Worm (Caenorhabditis elegans): Measurements from ENCODE around the gene lsm-7.

Gene lsm-7

DNA sequence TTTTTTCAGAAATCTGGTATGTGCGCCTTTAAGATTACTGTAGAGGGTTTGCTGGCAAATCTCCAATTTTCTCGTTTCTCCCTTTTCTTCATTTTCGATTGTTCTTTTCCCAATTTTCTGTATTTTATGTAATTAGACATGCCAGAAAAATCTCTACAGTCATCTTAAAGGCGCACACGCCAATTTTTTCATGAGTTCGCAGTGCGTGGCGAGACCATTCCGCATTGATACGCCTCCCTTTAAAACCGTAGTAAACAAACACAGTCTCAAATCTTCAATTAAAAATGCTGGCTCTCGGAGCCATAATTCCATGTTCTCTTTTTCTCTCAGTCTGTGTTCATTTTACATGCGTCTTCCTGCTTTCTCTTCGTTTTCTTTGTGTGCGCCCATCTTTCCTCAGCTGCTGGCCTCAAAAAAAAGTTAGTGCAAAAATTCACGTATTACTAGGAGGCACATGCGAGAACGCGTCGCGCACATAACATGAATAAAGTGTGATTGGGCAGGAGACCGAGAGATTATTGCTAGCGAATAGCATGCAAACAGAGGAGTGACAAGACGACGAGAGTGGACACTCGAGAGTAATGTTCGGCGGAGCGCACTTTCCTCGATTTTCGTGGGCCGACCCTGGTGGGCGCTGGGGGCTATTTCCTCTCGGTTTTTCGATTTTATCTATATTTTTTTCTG, 14.3 kb upstream of the lsm-7 start:
- TF ChIP-seq nhr-76 (tag; optimal IDR thresholded peaks at IDR 0.05) (no peak), C34B4.2 (tag; optimal IDR thresholded peaks at IDR 0.05) (no peak), dpl-1 (GFP tag; optimal IDR thresholded peaks at IDR 0.05) (peak; percentile 47 to 64 (median 54)), nhr-12 (tag; optimal IDR thresholded peaks at IDR 0.05) (no peak), sox-4 (tag; optimal IDR thresholded peaks at IDR 0.05) (no peak), fkh-8 (tag; optimal IDR thresholded peaks at IDR 0.05) (peak; percentile 84), vab-15 (tag; optimal IDR thresholded peaks at IDR 0.05) (no peak), snu-23 (GFP tag; optimal IDR thresholded peaks at IDR 0.05) (peak; percentile 91), C04F5.9 (tag; optimal IDR thresholded peaks at IDR 0.05) (no peak), ztf-11 (tag; optimal IDR thresholded peaks at IDR 0.05) (no peak), dsc-1 (tag; optimal IDR thresholded peaks at IDR 0.05) (no peak), lin-13 (GFP tag; optimal IDR thresholded peaks at IDR 0.05) (peak; percentile 74), skn-1 (tag; optimal IDR thresholded peaks at IDR 0.05) (peak; percentile 60), nhr-71 (tag; optimal IDR thresholded peaks at IDR 0.05) (peak; percentile 91), pax-3 (tag; optimal IDR thresholded peaks at IDR 0.05) (peak; percentile 9), nhr-84 (tag; optimal IDR thresholded peaks at IDR 0.05) (no peak), fkh-4 (tag; optimal IDR thresholded peaks at IDR 0.05; ENCODE audit: borderline replicate concordance) (no peak), blmp-1 (tag; optimal IDR thresholded peaks at IDR 0.05) (peak; percentile 19), irx-1 (tag; optimal IDR thresholded peaks at IDR 0.05) (peak; percentile 72), nhr-20 (tag; optimal IDR thresholded peaks at IDR 0.05) (peak; percentile 92), fos-1 (tag; optimal IDR thresholded peaks at IDR 0.05) (peak; percentile 48), zag-1 (tag; optimal IDR thresholded peaks at IDR 0.05) (no peak), snpc-4 (tag; optimal IDR thresholded peaks at IDR 0.05) (peak; percentile 58), efl-1 (optimal IDR thresholded peaks at IDR 0.05) (peak; percentile 78 to 88), efl-1 (GFP tag; optimal IDR thresholded peaks at IDR 0.05 in 1 of 2) (peak; percentile 60 to 93), ceh-8 (GFP tag; optimal IDR thresholded peaks at IDR 0.05) (peak; percentile 63), grh-1 (GFP tag; IDR thresholded peaks at IDR 0.05) (peak; percentile 40; the same call in 1 of the 2 replicates), C16A3.4 (tag; optimal IDR thresholded peaks at IDR 0.05) (peak; percentile 47), nhr-77 (tag; optimal IDR thresholded peaks at IDR 0.05) (peak; percentile 75), lsy-2 (tag; optimal IDR thresholded peaks at IDR 0.05) (peak; percentile 70 to 82), nhr-237 (tag; optimal IDR thresholded peaks at IDR 0.05) (peak; percentile 49), fkh-10 (GFP tag; optimal IDR thresholded peaks at IDR 0.05) (peak; percentile 5), mdl-1 (tag; optimal IDR thresholded peaks at IDR 0.05) (peak in 1 of 2 experiments; percentile 93), nhr-47 (tag; optimal IDR thresholded peaks at IDR 0.05) (peak; percentile 81), nhr-85 (tag) (peak; percentile 91), lin-14 (GFP tag; optimal IDR thresholded peaks at IDR 0.05) (peak; percentile 99), unc-86 (tag; optimal IDR thresholded peaks at IDR 0.05) (peak; percentile 75), alr-1 (tag; optimal IDR thresholded peaks at IDR 0.05; ENCODE audit: borderline replicate concordance) (no peak), nhr-11 (tag; optimal IDR thresholded peaks at IDR 0.05) (no peak), ets-5 (GFP tag; IDR thresholded peaks at IDR 0.05) (no peak), pag-3 (tag; optimal IDR thresholded peaks at IDR 0.05; ENCODE audit: borderline replicate concordance, insufficient read depth) (peak; percentile 22), swsn-7 (tag; optimal IDR thresholded peaks at IDR 0.05) (peak; percentile 85), xbp-1 (tag; optimal IDR thresholded peaks at IDR 0.05) (peak; percentile 83), ztf-4 (tag; optimal IDR thresholded peaks at IDR 0.05) (peak; percentile 21), lin-15B (tag; optimal IDR thresholded peaks at IDR 0.05) (peak; percentile 67), isw-1 (GFP tag; IDR thresholded peaks at IDR 0.05) (peak; percentile 62), ceh-82 (tag; optimal IDR thresholded peaks at IDR 0.05) (peak; percentile 48 to 81 (median 50)), jun-1 (tag; optimal IDR thresholded peaks at IDR 0.05) (peak; percentile 45), tlp-1 (tag; optimal IDR thresholded peaks at IDR 0.05) (no peak), nhr-19 (GFP tag; conservative IDR thresholded peaks at IDR 0.05) (peak; percentile 82), F16B12.6 (tag; optimal IDR thresholded peaks at IDR 0.05) (no peak), ces-1 (GFP tag; optimal IDR thresholded peaks at IDR 0.05) (no peak), egl-13 (tag; optimal IDR thresholded peaks at IDR 0.05) (no peak)
